Fruit fly (Drosophila melanogaster): ENCODE data around the gene CG8001.

CG8001 gene

dm6 chr3L:1774713-1775648 lies 19.0 kb downstream of the CG8001 start, which contains the start of the genes CG13933 and PolD2 (continued):
- TF ChIP-seq Sry-δ (GFP tag; optimal IDR thresholded peaks at IDR 0.05) (peak; percentile 35), aop (GFP tag; IDR thresholded peaks at IDR 0.05) (peak; percentile 94), CG6689 (GFP tag; IDR thresholded peaks at IDR 0.05) (peak; percentile 94), Hsf (GFP tag; optimal IDR thresholded peaks at IDR 0.05) (peak; percentile 90), CG33557 (GFP tag; optimal IDR thresholded peaks at IDR 0.05) (peak; percentile 98), CG2120 (GFP tag; optimal IDR thresholded peaks at IDR 0.05) (peak; percentile 96), grau (tag; optimal IDR thresholded peaks at IDR 0.05) (peak; percentile 100), Dek (tag; optimal IDR thresholded peaks at IDR 0.05) (peak; percentile 97), sr (GFP tag; IDR thresholded peaks at IDR 0.05) (peak; percentile 48; the same call in 1 of the 3 replicates), Spps (tag; optimal IDR thresholded peaks at IDR 0.05) (peak; percentile 75), Side (GFP tag; optimal IDR thresholded peaks at IDR 0.05) (peak; percentile 74), Chrac-16 (GFP tag; optimal IDR thresholded peaks at IDR 0.05) (peak; percentile 97), NFAT (GFP tag; IDR thresholded peaks at IDR 0.05) (peak; percentile 91), ems (GFP tag; optimal IDR thresholded peaks at IDR 0.05) (peak; percentile 80), pnt (GFP tag; optimal IDR thresholded peaks at IDR 0.05) (peak; percentile 77), CG1792 (GFP tag; optimal IDR thresholded peaks at IDR 0.05) (no peak), esg (GFP tag; conservative IDR thresholded peaks at IDR 0.05) (peak; percentile 98), bowl (GFP tag; IDR thresholded peaks at IDR 0.05) (peak; percentile 99), CG3407 (GFP tag; optimal IDR thresholded peaks at IDR 0.05) (peak; percentile 90), CG3838 (GFP tag; optimal IDR thresholded peaks at IDR 0.05) (peak; percentile 79), CG18476 (GFP tag; optimal IDR thresholded peaks at IDR 0.05) (peak; percentile 77), Dip3 (GFP tag; optimal IDR thresholded peaks at IDR 0.05) (peak; percentile 77), maf-S (GFP tag; optimal IDR thresholded peaks at IDR 0.05) (peak; percentile 55), bigmax (GFP tag; optimal IDR thresholded peaks at IDR 0.05) (no peak), CG1233 (GFP tag; optimal IDR thresholded peaks at IDR 0.05) (no peak), CG13296 (GFP tag; optimal IDR thresholded peaks at IDR 0.05) (no peak), mam (GFP tag; optimal IDR thresholded peaks at IDR 0.05) (peak; percentile 71), Sry-β (GFP tag; optimal IDR thresholded peaks at IDR 0.05) (peak; percentile 18), CG4360 (GFP tag; IDR thresholded peaks at IDR 0.05) (peak; percentile 60; the same call in 1 of the 2 replicates), exex (tag; optimal IDR thresholded peaks at IDR 0.05) (peak; percentile 64), CG10209 (GFP tag; optimal IDR thresholded peaks at IDR 0.05) (peak; percentile 97), CG12236 (GFP tag; optimal IDR thresholded peaks at IDR 0.05) (peak; percentile 34), CG16813 (GFP tag; IDR thresholded peaks at IDR 0.05; ENCODE audit: partially characterized antibody) (peak; percentile 78), Atf3 (GFP tag; optimal IDR thresholded peaks at IDR 0.05) (peak; percentile 73), CG6254 (GFP tag; optimal IDR thresholded peaks at IDR 0.05) (peak; percentile 45), CG9932 (GFP tag; IDR thresholded peaks at IDR 0.05) (peak; percentile 99), slp2 (GFP tag; optimal IDR thresholded peaks at IDR 0.05) (peak; percentile 81), ab (GFP tag; optimal IDR thresholded peaks at IDR 0.05) (peak; percentile 75), gcm (GFP tag; optimal IDR thresholded peaks at IDR 0.05) (peak; percentile 97), Deaf1 (tag; optimal IDR thresholded peaks at IDR 0.05) (no peak), CG7745 (tag; optimal IDR thresholded peaks at IDR 0.05) (peak; percentile 92), CG13123 (GFP tag; optimal IDR thresholded peaks at IDR 0.05) (peak; percentile 94), CG31365 (tag; optimal IDR thresholded peaks at IDR 0.05) (no peak), trh (GFP tag; optimal IDR thresholded peaks at IDR 0.05) (peak; percentile 92), ato (GFP tag; IDR thresholded peaks at IDR 0.05; ENCODE audit: partially characterized antibody) (no peak; the same call in 1 of the 2 replicates), Fer2 (tag; optimal IDR thresholded peaks at IDR 0.05) (peak; percentile 44), CG6683 (GFP tag; optimal IDR thresholded peaks at IDR 0.05) (no peak), Antp (GFP tag; optimal IDR thresholded peaks at IDR 0.05) (peak; percentile 79), CG4424 (GFP tag; optimal IDR thresholded peaks at IDR 0.05) (no peak)
